Fruit fly (Drosophila melanogaster): ENCODE measurements around the gene CG7800.

DNA sequence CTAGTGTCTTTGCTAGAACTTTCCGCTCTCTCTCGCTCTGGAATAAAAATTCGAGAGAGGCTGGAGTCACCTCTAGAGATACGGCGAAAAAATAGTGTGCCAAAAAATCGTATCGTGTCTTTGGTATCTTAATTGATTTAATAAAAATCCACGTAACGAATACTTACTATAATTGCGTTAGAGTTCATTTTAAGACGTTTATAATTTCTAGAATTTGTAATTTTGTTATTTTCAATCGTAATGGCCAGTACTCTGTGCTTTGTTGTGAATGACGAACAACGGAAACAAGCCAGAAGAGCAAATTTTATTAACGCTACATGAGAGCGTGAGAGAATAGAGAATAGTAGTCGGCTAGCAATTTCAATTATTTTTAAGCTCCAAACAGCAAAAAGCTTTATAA lies 43.9 kb downstream of the CG7800 start:
- TF ChIP-seq CG8478 (optimal IDR thresholded peaks at IDR 0.05): no peak
- no peak for TF ChIP-seq CTCF (optimal IDR thresholded peaks at IDR 0.05)

Data from S2 (cell line).